Worm (Caenorhabditis elegans) whole organism, mixed stage, embryonic: ENCODE measurements around the gene K07E3.2.

ENCODE experiments used
- M03D4.4 ChIP-seq: sonication (generic microtip); optimal IDR thresholded peaks from 2 replicates; lab custom pipeline; 2017; ENCODE audit warnings: mild to moderate bottlenecking, missing genetic modification characterization, missing compliant biosample characterization
- blmp-1 ChIP-seq: fragments of 150-350 bp; optimal IDR thresholded peaks from 2 replicates; lab custom pipeline; 2014; ENCODE audit warnings: missing biosample characterization, missing genetic modification characterization
- ceh-39 ChIP-seq: fragments of 150-350 bp; optimal IDR thresholded peaks from 2 replicates; lab custom pipeline; 2014; ENCODE audit warnings: missing biosample characterization, missing genetic modification characterization
- ceh-83 ChIP-seq: fragments of 200-800 bp; sonication (Bioruptor generic); optimal IDR thresholded peaks from 2 replicates; lab custom pipeline; 2018; ENCODE audit warnings: mild to moderate bottlenecking, missing genetic modification characterization, missing compliant biosample characterization
- ces-1 ChIP-seq: fragments of 150-350 bp; optimal IDR thresholded peaks from 2 replicates; lab custom pipeline; 2014; ENCODE audit warnings: missing biosample characterization, missing genetic modification reagents, missing genetic modification characterization
- cnd-1 ChIP-seq: fragments of 200-800 bp; sonication (Bioruptor generic); optimal IDR thresholded peaks from 2 replicates; lab custom pipeline; 2018; ENCODE audit warnings: mild to moderate bottlenecking, missing genetic modification characterization, missing compliant biosample characterization
- drap-1 ChIP-seq: fragments of 200-800 bp; sonication (Bioruptor generic); optimal IDR thresholded peaks from 3 replicates; lab custom pipeline; 2018; ENCODE audit warnings: mild to moderate bottlenecking, missing genetic modification characterization, missing compliant biosample characterization
- elt-1 ChIP-seq: sonication (generic microtip); optimal IDR thresholded peaks from 2 replicates; lab custom pipeline; 2017; ENCODE audit warnings: missing genetic modification characterization, mild to moderate bottlenecking, missing compliant biosample characterization, antibody characterized with exemption, moderate library complexity, borderline replicate concordance; ENCODE audit not compliant: insufficient read depth
- elt-3 ChIP-seq: fragments of 150-350 bp; optimal IDR thresholded peaks from 2 replicates; lab custom pipeline; 2014; ENCODE audit warnings: missing biosample characterization, missing genetic modification characterization
- flh-1 ChIP-seq: fragments of 200-800 bp; sonication (Bioruptor generic); optimal IDR thresholded peaks from 2 replicates; lab custom pipeline; 2018; ENCODE audit warnings: mild to moderate bottlenecking, missing genetic modification characterization, moderate library complexity, missing compliant biosample characterization
- hlh-1 ChIP-seq: fragments of 150-350 bp; optimal IDR thresholded peaks from 2 replicates; lab custom pipeline; 2014; ENCODE audit warnings: missing biosample characterization, missing genetic modification reagents, missing genetic modification characterization
- lin-13 ChIP-seq: fragments of 150-350 bp; optimal IDR thresholded peaks from 2 replicates; lab custom pipeline; 2014; ENCODE audit warnings: missing biosample characterization, missing genetic modification characterization
- lsy-2 ChIP-seq: fragments of 150-350 bp; optimal IDR thresholded peaks from 2 replicates; lab custom pipeline; 2014; ENCODE audit warnings: missing biosample characterization, missing genetic modification characterization
- mab-5 ChIP-seq: fragments of 150-350 bp; optimal IDR thresholded peaks from 2 replicates; lab custom pipeline; 2014; ENCODE audit warnings: missing biosample characterization, missing genetic modification characterization
- mep-1 ChIP-seq: fragments of 150-350 bp; optimal IDR thresholded peaks from 2 replicates; lab custom pipeline; 2017; ENCODE audit warnings: missing biosample characterization, missing genetic modification reagents, missing genetic modification characterization, inconsistent platforms
- nhr-12 ChIP-seq: fragments of 150-350 bp; optimal IDR thresholded peaks from 2 replicates; lab custom pipeline; 2014; ENCODE audit warnings: missing biosample characterization, missing genetic modification characterization
- nhr-2 ChIP-seq: fragments of 150-350 bp; optimal IDR thresholded peaks from 2 replicates; lab custom pipeline; 2014; ENCODE audit warnings: missing biosample characterization, missing genetic modification characterization
- nhr-237 ChIP-seq: fragments of 150-350 bp; optimal IDR thresholded peaks from 2 replicates; lab custom pipeline; 2014; ENCODE audit warnings: missing biosample characterization, missing genetic modification characterization
- nhr-28 ChIP-seq: fragments of 150-350 bp; optimal IDR thresholded peaks from 2 replicates; lab custom pipeline; 2014; ENCODE audit warnings: missing biosample characterization, missing genetic modification characterization
- nhr-76 ChIP-seq: sonication (generic microtip); optimal IDR thresholded peaks from 2 replicates; lab custom pipeline; 2017; ENCODE audit warnings: missing biosample characterization, missing genetic modification characterization
- pha-4 ChIP-seq: fragments of 150-350 bp; optimal IDR thresholded peaks from 2 replicates; lab custom pipeline; 2018; ENCODE audit warnings: missing biosample characterization, missing genetic modification reagents, missing genetic modification characterization
- snpc-4 ChIP-seq: fragments of 150-350 bp; optimal IDR thresholded peaks from 2 replicates; lab custom pipeline; 2014; ENCODE audit warnings: missing biosample characterization, missing genetic modification characterization
- sptf-1 ChIP-seq: sonication (generic microtip); optimal IDR thresholded peaks from 2 replicates; lab custom pipeline; 2017; ENCODE audit warnings: mild to moderate bottlenecking, missing genetic modification characterization, moderate library complexity, missing compliant biosample characterization
- unc-120 ChIP-seq: sonication (generic microtip); optimal IDR thresholded peaks from 2 replicates; lab custom pipeline; 2017; ENCODE audit warnings: missing genetic modification characterization, missing compliant biosample characterization; ENCODE audit not compliant: poor library complexity, severe bottlenecking
- unc-39 ChIP-seq: fragments of 150-350 bp; optimal IDR thresholded peaks from 2 replicates; lab custom pipeline; 2014; ENCODE audit warnings: missing biosample characterization, missing genetic modification characterization
- unc-62 ChIP-seq: fragments of 150-350 bp; optimal IDR thresholded peaks from 2 replicates; lab custom pipeline; 2014; ENCODE audit warnings: missing biosample characterization, missing genetic modification reagents, missing genetic modification characterization
- zip-8 ChIP-seq: fragments of 150-350 bp; optimal IDR thresholded peaks from 2 replicates; lab custom pipeline; 2014; ENCODE audit warnings: missing biosample characterization, missing genetic modification characterization
- ztf-11 ChIP-seq: fragments of 150-350 bp; optimal IDR thresholded peaks from 2 replicates; lab custom pipeline; 2014; ENCODE audit warnings: missing biosample characterization, missing genetic modification characterization

Gene K07E3.2

DNA sequence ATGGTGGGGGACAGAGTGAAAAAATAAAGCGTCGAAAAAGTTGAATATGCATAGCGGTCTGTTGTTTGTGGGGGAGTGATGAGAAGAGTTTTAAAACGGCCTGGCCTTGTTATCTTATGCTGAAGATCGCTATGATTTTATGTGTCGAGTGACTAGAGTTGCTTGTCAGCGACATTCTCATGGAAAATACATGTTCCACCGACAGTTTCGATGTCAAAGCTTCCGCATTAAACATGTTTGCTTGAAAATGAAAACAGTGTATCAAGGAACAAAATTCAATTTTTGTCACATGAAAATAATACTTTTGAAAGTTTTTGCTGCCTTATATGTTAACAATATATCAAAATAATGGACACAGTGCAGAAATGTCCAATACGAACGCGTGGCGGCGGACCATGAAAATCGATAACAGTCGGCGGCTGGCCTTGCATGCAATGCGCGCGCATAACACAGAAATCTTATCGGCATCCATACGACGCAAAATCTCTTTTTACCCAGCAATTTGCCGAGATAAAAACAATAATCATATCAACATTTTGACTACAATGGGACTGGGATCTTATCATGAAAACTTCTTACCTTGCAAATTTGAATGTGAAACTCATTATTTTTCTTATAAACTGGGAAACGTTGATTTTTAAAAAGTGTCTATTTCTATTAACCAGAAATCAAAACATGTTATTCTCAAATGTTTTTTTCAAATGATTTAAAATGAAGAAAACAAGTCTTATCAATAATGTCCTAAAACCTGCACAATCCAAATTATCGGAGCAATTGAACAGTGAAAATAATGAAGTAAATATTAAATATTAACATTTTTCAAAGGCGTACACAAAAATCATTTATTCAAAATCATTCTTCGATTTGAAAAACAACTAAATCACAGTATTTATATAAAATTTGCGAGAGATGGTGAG is 17.1 kb upstream of the K07E3.2 start:
- TF ChIP-seq nhr-2 (tag; lab: Kevin White, UChicago) (no peak), elt-1 (tag; lab: Kevin White, UChicago) (peak; percentile 65)

DNA sequence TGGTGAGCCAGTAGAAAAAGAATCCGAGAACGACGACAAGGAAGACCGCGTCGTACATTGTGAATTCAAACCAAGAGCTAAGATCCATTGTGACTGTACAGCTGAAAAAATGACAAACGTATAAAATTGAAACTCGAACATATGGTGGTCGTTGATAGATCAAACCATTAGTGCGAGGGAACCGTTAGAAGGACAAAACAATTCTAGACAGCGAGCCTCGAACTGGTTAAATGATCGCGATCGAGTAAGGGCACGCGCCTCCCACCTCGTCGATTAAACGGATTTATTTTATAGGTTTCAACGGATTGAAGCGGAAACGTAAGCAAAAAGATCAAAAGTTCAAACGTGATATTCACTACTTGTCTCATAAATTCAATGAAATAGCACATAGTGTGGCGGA is 15.6 kb upstream of the K07E3.2 start, which contains the start of gene vem-1:
vem-1 (minus strand) TSS at position 101 of the 400 bp plus-strand sequence.
- TF ChIP-seq nhr-28 (tag; lab: Kevin White, UChicago) (no peak), elt-3 (no peak), blmp-1 (no peak), mep-1 (tag; lab: Kevin White, UChicago) (no peak), M03D4.4 (tag; lab: Kevin White, UChicago) (no peak), pha-4 (no peak), ceh-83 (GFP tag; lab: Kevin White, UChicago) (no peak), lsy-2 (tag; lab: Kevin White, UChicago) (no peak), sptf-1 (tag; lab: Kevin White, UChicago) (no peak), flh-1 (GFP tag; lab: Kevin White, UChicago) (no peak), elt-1 (tag; lab: Kevin White, UChicago) (no peak), unc-62 (GFP tag; lab: Kevin White, UChicago) (no peak), nhr-237 (tag; lab: Kevin White, UChicago) (no peak), drap-1 (no peak)

DNA sequence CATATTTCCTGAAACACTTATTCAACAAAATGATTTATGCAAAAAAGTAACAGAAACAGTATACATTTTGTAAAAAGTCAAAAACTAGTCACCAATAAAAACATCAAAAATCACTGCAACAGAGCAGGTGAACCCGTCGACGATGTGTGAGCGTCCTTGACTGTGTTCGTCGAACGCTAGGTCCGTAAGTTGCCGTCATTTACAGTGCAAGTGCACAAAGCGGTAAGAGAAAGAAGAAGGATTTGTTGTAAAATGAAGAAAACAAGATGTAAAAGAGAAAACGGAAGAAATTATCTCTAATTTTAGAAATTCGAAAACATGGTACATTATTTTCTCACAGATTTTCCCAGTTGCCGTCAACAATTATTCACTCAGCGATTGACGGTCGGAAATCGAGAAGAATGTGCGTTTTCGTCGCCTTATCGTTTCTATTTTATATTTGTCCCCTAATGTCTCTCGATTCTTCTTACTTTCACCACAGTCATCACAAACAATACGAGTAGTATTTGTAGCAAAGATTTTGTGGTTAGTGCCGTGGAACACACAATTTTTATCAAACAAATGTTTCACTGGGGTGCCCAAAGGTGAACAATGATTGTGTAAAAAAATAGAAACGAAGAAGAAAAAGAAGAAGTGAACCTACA is 14.7 kb upstream of the K07E3.2 start:
- TF ChIP-seq unc-120 (tag; lab: Kevin White, UChicago) (no peak), flh-1 (GFP tag; lab: Kevin White, UChicago) (no peak), lin-13 (tag; lab: Kevin White, UChicago) (no peak), nhr-12 (no peak), nhr-237 (tag; lab: Kevin White, UChicago) (no peak), M03D4.4 (tag; lab: Kevin White, UChicago) (no peak), snpc-4 (tag; lab: Kevin White, UChicago) (no peak), ztf-11 (no peak), hlh-1 (tag; lab: Kevin White, UChicago) (no peak)

DNA sequence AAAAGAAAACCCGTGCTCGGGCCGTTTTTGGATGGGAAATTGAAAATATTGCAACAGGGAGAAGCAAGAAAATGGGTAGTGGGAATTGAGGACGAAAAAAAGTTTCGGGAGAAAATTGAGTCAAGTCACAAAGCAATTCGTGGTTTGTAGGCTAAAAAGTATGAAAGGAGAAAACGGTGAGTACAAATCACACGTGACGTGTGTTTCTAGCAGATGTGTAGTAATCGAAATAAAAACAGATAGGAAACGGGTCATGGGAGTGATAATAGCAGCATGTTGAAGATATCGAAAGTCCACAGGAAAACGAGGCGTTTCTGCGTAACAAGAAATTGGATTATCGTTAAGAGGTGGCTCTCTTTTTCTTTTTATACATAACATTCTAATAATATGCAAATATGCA is 14.2 kb upstream of the K07E3.2 start:
- no peak for TF ChIP-seq nhr-76
- TF ChIP-seq ces-1 (GFP tag; lab: Kevin White, UChicago) = peak; percentile 61

DNA sequence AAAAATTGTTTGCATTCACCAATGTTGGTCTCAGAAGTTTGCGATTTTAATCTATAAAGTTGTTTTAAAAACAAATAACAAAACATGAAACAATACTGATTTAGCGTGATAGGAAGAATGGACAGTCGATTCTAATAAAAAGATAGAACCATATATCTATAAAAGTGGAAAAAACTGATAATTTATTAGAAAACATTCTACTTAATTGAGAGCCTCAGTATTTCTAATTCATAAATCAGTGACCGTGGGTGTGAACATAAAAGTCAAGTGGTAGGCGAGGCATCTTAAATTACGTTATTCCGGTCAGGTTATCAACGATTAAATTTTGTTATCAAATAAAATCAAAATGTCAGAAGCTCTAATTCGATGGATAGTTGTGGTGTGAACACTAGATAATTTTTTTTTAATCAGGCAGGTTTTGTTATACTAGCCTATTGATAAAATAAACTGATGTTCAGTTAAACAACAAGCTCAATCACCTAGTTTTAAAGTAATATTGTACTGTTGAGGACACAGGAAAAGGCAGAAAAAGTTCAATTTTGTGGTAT is 5.2 kb upstream of the K07E3.2 start, which contains the start of gene catp-5:
catp-5 (minus strand) TSS at position 51 of the 548 bp plus-strand sequence.
- TF ChIP-seq cnd-1 (tag; lab: Kevin White, UChicago) (no peak), nhr-28 (tag; lab: Kevin White, UChicago) (no peak), elt-3 (no peak), mep-1 (tag; lab: Kevin White, UChicago) (no peak), mab-5 (tag; lab: Kevin White, UChicago) (no peak), lin-13 (tag; lab: Kevin White, UChicago) (no peak), unc-39 (tag; lab: Kevin White, UChicago) (no peak), nhr-76 (no peak), zip-8 (tag; lab: Kevin White, UChicago) (no peak), ceh-83 (GFP tag; lab: Kevin White, UChicago) (no peak), ztf-11 (no peak), drap-1 (no peak), ceh-39 (tag; lab: Kevin White, UChicago) (no peak)
